Worm (Caenorhabditis elegans): Measurements from ENCODE around the gene slc-25A21.

slc-25A21 gene

DNA sequence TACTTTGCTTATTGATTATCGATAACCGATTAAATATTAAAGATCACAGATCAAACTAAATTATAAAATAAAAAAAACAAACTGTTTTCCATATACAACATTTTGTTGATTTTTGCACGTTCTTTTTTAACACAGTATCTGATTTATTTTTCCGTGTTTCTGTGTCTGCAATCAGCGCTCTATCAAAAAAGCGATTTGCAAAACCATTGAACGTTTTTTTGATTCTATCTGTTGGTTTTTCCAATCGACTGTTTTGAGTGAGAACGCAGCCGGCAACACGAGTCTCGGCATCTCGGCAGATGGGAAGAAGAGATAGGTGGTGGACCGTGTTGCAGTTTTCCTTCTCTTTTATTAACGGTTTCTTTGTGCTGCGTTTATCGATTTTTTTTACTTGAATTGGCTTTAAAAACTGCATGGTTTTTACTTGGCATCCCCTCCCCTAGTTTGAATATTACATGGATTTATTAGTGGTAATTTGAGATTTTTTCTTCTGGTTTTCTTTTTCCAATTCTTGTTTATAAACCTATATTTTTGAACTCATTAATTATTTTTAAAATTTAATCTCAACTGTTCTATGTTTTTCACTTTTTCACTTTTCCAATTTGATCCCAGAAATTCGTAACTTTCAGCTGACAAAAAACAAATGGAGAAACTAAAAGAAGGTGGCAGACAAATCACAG, at the start of gene slc-25A21:
TSS of gene slc-25A21 (plus strand) at position 630 of the 680 bp plus-strand sequence.
- TF ChIP-seq flt-1 (GFP tag; IDR thresholded peaks at IDR 0.05) (no peak), ztf-29 (GFP tag; IDR thresholded peaks at IDR 0.05) (no peak), cog-1 (tag; optimal IDR thresholded peaks at IDR 0.05) (no peak), ref-1 (GFP tag; conservative IDR thresholded peaks at IDR 0.05) (no peak), tab-1 (GFP tag; IDR thresholded peaks at IDR 0.05) (no peak), ztf-23 (GFP tag; IDR thresholded peaks at IDR 0.05) (no peak), klf-2 (GFP tag; conservative IDR thresholded peaks at IDR 0.05) (no peak), T22C8.4 (GFP tag; IDR thresholded peaks at IDR 0.05) (no peak), med-1 (GFP tag; optimal IDR thresholded peaks at IDR 0.05; ENCODE audit: insufficient read depth) (no peak)

- TF ChIP-seq ztf-23 (GFP tag; IDR thresholded peaks at IDR 0.05) (no peak), flt-1 (GFP tag; IDR thresholded peaks at IDR 0.05) (no peak), klf-2 (GFP tag; conservative IDR thresholded peaks at IDR 0.05) (no peak), cog-1 (tag; optimal IDR thresholded peaks at IDR 0.05) (no peak), tab-1 (GFP tag; IDR thresholded peaks at IDR 0.05) (no peak), ztf-29 (GFP tag; IDR thresholded peaks at IDR 0.05) (no peak), ref-1 (GFP tag; conservative IDR thresholded peaks at IDR 0.05) (no peak), T22C8.4 (GFP tag; IDR thresholded peaks at IDR 0.05) (no peak), med-1 (GFP tag; optimal IDR thresholded peaks at IDR 0.05; ENCODE audit: insufficient read depth) (no peak)
Measured at ce11 chrX:16140822-16141221, 48.8 kb upstream of the slc-25A21 start.

- no peak for TF ChIP-seq cog-1 (tag; optimal IDR thresholded peaks at IDR 0.05)
- TF ChIP-seq tab-1 (GFP tag; IDR thresholded peaks at IDR 0.05) = 0 out of 2 replicates have a peak, but pooled peaks have one; percentile 33
- no peak for TF ChIP-seq ztf-23 (GFP tag; IDR thresholded peaks at IDR 0.05)
- TF ChIP-seq T22C8.4 (GFP tag; IDR thresholded peaks at IDR 0.05) = peak; percentile 63
- 0 out of 2 replicates have a peak, but pooled peaks have one; percentile 40 for TF ChIP-seq flt-1 (GFP tag; IDR thresholded peaks at IDR 0.05)
- TF ChIP-seq med-1 (GFP tag; optimal IDR thresholded peaks at IDR 0.05; ENCODE audit: insufficient read depth) = no peak
Measured at ce11 chrX:16143853-16144252, 45.8 kb upstream of the slc-25A21 start.

DNA sequence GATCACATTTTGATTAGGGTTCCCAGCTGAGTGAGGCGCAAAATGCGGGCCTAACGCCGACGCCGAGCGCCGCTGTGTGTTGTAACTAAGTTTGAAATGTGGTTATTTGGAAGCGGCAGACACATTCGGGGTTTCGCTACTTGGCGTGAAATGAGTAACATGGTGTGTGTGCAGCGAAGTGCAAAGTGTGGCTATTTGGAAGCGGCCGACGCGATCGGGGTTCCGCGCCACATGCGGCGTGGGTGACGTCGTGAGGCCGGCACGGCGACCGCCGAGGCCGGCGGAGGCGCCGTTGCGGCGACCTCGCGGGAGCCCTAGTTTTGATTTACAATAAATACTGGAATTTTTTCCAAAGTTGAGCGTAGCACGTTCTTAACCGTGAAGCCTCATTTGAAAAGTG, 45.1 kb upstream of the slc-25A21 start:
- TF ChIP-seq ztf-23 (GFP tag; IDR thresholded peaks at IDR 0.05) = 0 out of 2 replicates have a peak, but pooled peaks have one; percentile 28
- no peak for TF ChIP-seq flt-1 (GFP tag; IDR thresholded peaks at IDR 0.05)
- no peak for TF ChIP-seq tab-1 (GFP tag; IDR thresholded peaks at IDR 0.05)
- TF ChIP-seq cog-1 (tag; optimal IDR thresholded peaks at IDR 0.05) = no peak

DNA sequence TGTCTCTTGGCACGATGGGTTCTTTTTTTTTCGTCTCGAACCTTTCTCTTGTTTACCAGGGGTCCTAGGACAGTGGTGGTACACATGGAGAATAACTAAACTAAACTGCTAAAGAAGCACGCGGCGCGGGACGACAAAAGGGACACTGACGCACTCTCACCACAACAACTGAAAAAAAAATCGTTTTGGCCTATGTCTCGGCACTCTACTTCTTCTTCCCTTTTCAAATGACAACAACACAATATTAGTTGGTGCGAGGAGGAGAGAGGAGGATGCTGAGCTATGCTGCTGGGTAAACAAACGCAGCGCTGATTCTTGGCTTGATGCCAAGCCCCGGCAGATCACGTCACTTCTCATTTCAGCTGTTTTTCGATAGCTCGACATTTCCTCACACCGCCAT, 44.4 kb upstream of the slc-25A21 start:
- TF ChIP-seq ztf-23 (GFP tag; IDR thresholded peaks at IDR 0.05) (no peak), ztf-29 (GFP tag; IDR thresholded peaks at IDR 0.05) (no peak), med-1 (GFP tag; optimal IDR thresholded peaks at IDR 0.05; ENCODE audit: insufficient read depth) (no peak), flt-1 (GFP tag; IDR thresholded peaks at IDR 0.05) (0 out of 2 replicates have a peak, but pooled peaks have one; percentile 35), klf-2 (GFP tag; conservative IDR thresholded peaks at IDR 0.05) (no peak)

DNA sequence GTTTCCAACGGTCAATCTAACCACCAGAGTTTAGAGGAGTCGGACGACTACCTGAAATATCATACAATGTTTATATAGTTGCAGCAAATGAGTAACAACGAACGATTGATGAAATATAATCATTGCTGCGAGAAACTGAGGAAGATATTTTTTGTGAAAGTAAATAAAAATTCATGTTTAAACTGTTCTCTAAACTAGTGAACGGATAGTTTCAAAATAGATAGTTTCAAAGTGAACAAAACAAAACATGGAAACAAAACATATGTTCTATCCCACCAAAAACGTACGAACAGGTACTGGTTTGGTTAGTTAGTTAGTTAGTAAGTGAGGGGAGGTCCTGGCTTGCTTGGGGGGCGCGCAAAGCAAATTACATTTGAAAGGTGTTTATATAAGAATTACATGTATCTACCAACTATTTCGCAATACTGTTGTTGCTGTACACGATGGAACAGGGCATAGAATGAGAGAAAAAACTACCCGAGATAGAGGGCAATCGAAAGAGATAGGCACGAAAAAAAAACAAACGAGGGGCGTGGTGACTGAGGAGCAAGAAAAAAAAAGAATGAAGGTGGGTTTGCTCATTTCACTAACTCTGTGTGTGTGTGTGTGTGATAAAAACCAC, 42.6 kb upstream of the slc-25A21 start, which contains the start of gene F09C8.2:
TSS of gene F09C8.2 (minus strand) at position 51 of the 622 bp plus-strand sequence.
- TF ChIP-seq tab-1 (GFP tag; IDR thresholded peaks at IDR 0.05) (no peak), klf-2 (GFP tag; conservative IDR thresholded peaks at IDR 0.05) (no peak), ztf-29 (GFP tag; IDR thresholded peaks at IDR 0.05) (no peak)

- peak; percentile 31; the same call in 1 of the 2 replicates for TF ChIP-seq T22C8.4 (GFP tag; IDR thresholded peaks at IDR 0.05)
- peak; percentile 76 for TF ChIP-seq flt-1 (GFP tag; IDR thresholded peaks at IDR 0.05)
- peak; percentile 46; the same call in 1 of the 2 replicates for TF ChIP-seq ztf-23 (GFP tag; IDR thresholded peaks at IDR 0.05)
- no peak for TF ChIP-seq med-1 (GFP tag; optimal IDR thresholded peaks at IDR 0.05; ENCODE audit: insufficient read depth)
- peak; percentile 98 for TF ChIP-seq cog-1 (tag; optimal IDR thresholded peaks at IDR 0.05)
- TF ChIP-seq tab-1 (GFP tag; IDR thresholded peaks at IDR 0.05) = peak; percentile 51; the same call in 1 of the 2 replicates
- peak; percentile 5; the same call in 1 of the 2 replicates for TF ChIP-seq ztf-29 (GFP tag; IDR thresholded peaks at IDR 0.05)
- TF ChIP-seq klf-2 (GFP tag; conservative IDR thresholded peaks at IDR 0.05) = no peak
Measured at ce11 chrX:16147728-16148197, 41.9 kb upstream of the slc-25A21 start.

DNA sequence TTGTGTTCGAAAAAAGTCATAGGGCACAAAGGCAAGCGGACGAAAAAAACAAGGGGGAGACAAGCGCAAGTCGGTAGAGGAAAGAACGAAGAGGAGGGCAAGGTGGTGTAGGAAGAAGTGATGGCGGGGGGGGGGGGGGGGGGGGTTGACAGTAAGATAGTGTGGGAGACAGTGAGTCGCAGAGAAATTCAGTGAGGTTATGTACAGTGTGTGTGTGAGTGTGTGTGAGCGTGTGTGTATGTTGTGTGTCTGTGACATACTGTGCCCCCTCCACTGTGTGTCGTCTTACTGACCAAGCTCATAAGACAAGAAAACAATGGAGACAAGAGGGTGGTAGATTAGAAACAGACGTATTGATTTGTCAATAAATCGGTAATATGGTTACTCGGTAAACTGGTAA, 39.5 kb upstream of the slc-25A21 start:
- no peak for TF ChIP-seq ref-1 (GFP tag; conservative IDR thresholded peaks at IDR 0.05)
- TF ChIP-seq T22C8.4 (GFP tag; IDR thresholded peaks at IDR 0.05) = no peak
- TF ChIP-seq ztf-29 (GFP tag; IDR thresholded peaks at IDR 0.05) = no peak
- TF ChIP-seq tab-1 (GFP tag; IDR thresholded peaks at IDR 0.05) = peak; percentile 61; the same call in 1 of the 2 replicates
- no peak for TF ChIP-seq med-1 (GFP tag; optimal IDR thresholded peaks at IDR 0.05; ENCODE audit: insufficient read depth)
- TF ChIP-seq cog-1 (tag; optimal IDR thresholded peaks at IDR 0.05) = no peak
- TF ChIP-seq klf-2 (GFP tag; conservative IDR thresholded peaks at IDR 0.05) = no peak
- 0 out of 2 replicates have a peak, but pooled peaks have one; percentile 18 for TF ChIP-seq ztf-23 (GFP tag; IDR thresholded peaks at IDR 0.05)
- 0 out of 2 replicates have a peak, but pooled peaks have one; percentile 55 for TF ChIP-seq flt-1 (GFP tag; IDR thresholded peaks at IDR 0.05)

ce11 chrX:16151302-16151701, 38.4 kb upstream of the slc-25A21 start:
- no peak for TF ChIP-seq T22C8.4 (GFP tag; IDR thresholded peaks at IDR 0.05)
- TF ChIP-seq tab-1 (GFP tag; IDR thresholded peaks at IDR 0.05) = no peak
- TF ChIP-seq ztf-29 (GFP tag; IDR thresholded peaks at IDR 0.05) = no peak
- no peak for TF ChIP-seq klf-2 (GFP tag; conservative IDR thresholded peaks at IDR 0.05)
- TF ChIP-seq flt-1 (GFP tag; IDR thresholded peaks at IDR 0.05) = no peak
- no peak for TF ChIP-seq ref-1 (GFP tag; conservative IDR thresholded peaks at IDR 0.05)
- no peak for TF ChIP-seq med-1 (GFP tag; optimal IDR thresholded peaks at IDR 0.05; ENCODE audit: insufficient read depth)
- TF ChIP-seq ztf-23 (GFP tag; IDR thresholded peaks at IDR 0.05) = no peak
- no peak for TF ChIP-seq cog-1 (tag; optimal IDR thresholded peaks at IDR 0.05)

Measured in whole organism, midembryonic.